Worm (Caenorhabditis elegans): Measurements from ENCODE around the gene C18A11.4.

C18A11.4 gene

DNA sequence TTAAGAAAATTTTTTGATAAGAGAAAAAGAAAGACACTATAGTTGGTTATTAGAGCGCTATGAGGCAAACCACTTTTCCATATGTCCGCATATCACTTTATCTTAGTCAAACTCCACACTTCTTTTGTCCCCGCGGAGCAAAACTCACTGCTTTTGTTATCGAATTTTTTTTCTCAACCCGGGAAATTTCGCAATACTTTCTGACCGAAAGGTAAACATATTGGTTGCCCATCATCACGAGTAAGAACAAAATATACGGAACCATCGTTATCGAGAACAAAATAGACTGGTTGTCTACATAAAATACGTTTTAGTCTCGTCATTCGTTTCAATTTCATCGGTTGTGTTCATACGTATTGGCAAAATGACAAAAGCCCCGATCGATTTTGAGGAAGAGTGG is 24.0 kb downstream of the C18A11.4 start, which contains the start of gene C18A11.1 (continued):
- TF ChIP-seq jun-1 (tag; optimal IDR thresholded peaks at IDR 0.05) (no peak), madf-5 (GFP tag; IDR thresholded peaks at IDR 0.05) (no peak), nhr-48 (tag; optimal IDR thresholded peaks at IDR 0.05) (peak; percentile 54), snpc-1.2 (GFP tag; IDR thresholded peaks at IDR 0.05) (no peak), daf-16 (GFP tag; optimal IDR thresholded peaks at IDR 0.05) (peak in 1 of 2 experiments; percentile 28), daf-16 (tag; optimal IDR thresholded peaks at IDR 0.05) (peak; percentile 96), hif-1 (tag; optimal IDR thresholded peaks at IDR 0.05) (no peak), ceh-62 (tag; optimal IDR thresholded peaks at IDR 0.05) (no peak), skn-1 (tag; optimal IDR thresholded peaks at IDR 0.05) (no peak), vab-7 (GFP tag; IDR thresholded peaks at IDR 0.05) (no peak), pqm-1 (tag; optimal IDR thresholded peaks at IDR 0.05) (peak; percentile 29), unc-62 (GFP tag; optimal IDR thresholded peaks at IDR 0.05 in 1 of 2) (peak in 1 of 2 experiments; percentile 22), unc-62 (tag; optimal IDR thresholded peaks at IDR 0.05) (no peak), ceh-20 (GFP tag; IDR thresholded peaks at IDR 0.05) (no peak), dpl-1 (GFP tag; optimal IDR thresholded peaks at IDR 0.05) (no peak), cey-2 (tag; optimal IDR thresholded peaks at IDR 0.05; ENCODE audit: borderline replicate concordance, insufficient read depth) (no peak), ceh-28 (tag; optimal IDR thresholded peaks at IDR 0.05) (peak; percentile 11), dmd-8 (GFP tag; IDR thresholded peaks at IDR 0.05) (no peak), mdt-29 (GFP tag; IDR thresholded peaks at IDR 0.05) (no peak), mdl-1 (tag; optimal IDR thresholded peaks at IDR 0.05) (peak in 1 of 2 experiments; percentile 13), Y105C5A.15 (GFP tag; IDR thresholded peaks at IDR 0.05) (no peak)

ce11 chrX:8074527-8074926 is 29.2 kb downstream of the C18A11.4 start:
- TF ChIP-seq nhr-41 (GFP tag; IDR thresholded peaks at IDR 0.05) (no peak), ZK337.2 (GFP tag; IDR thresholded peaks at IDR 0.05) (no peak), snpc-4 (tag; optimal IDR thresholded peaks at IDR 0.05) (no peak), fkh-10 (GFP tag; optimal IDR thresholded peaks at IDR 0.05) (no peak), F10B5.3 (tag; optimal IDR thresholded peaks at IDR 0.05) (no peak), ceh-32 (tag; optimal IDR thresholded peaks at IDR 0.05; ENCODE audit: poor library complexity) (no peak), F26F4.8 (GFP tag; conservative IDR thresholded peaks at IDR 0.05) (no peak), cey-2 (tag; optimal IDR thresholded peaks at IDR 0.05; ENCODE audit: borderline replicate concordance, insufficient read depth) (no peak), ceh-62 (tag; optimal IDR thresholded peaks at IDR 0.05) (no peak), nhr-102 (tag; optimal IDR thresholded peaks at IDR 0.05) (no peak), ceh-20 (GFP tag; IDR thresholded peaks at IDR 0.05) (peak; percentile 72; the same call in 1 of the 2 replicates), hlh-30 (tag; optimal IDR thresholded peaks at IDR 0.05; ENCODE audit: insufficient read depth) (no peak), madf-5 (GFP tag; IDR thresholded peaks at IDR 0.05) (no peak), lin-1 (GFP tag; IDR thresholded peaks at IDR 0.05) (no peak), nhr-28 (tag; optimal IDR thresholded peaks at IDR 0.05) (peak; percentile 55), sdz-12 (GFP tag; optimal IDR thresholded peaks at IDR 0.05) (no peak), daf-8 (GFP tag; IDR thresholded peaks at IDR 0.05) (no peak), lsy-2 (tag; optimal IDR thresholded peaks at IDR 0.05) (no peak), egl-27 (tag; optimal IDR thresholded peaks at IDR 0.05) (no peak), ceh-44 (GFP tag; IDR thresholded peaks at IDR 0.05) (no peak), mdl-1 (tag; optimal IDR thresholded peaks at IDR 0.05) (no peak), dmd-6 (GFP tag; IDR thresholded peaks at IDR 0.05) (peak; percentile 81), dmd-9 (GFP tag; IDR thresholded peaks at IDR 0.05) (no peak), D1046.2 (GFP tag; IDR thresholded peaks at IDR 0.05) (no peak), ceh-82 (tag; optimal IDR thresholded peaks at IDR 0.05) (no peak), lin-29 (GFP tag; IDR thresholded peaks at IDR 0.05) (no peak), lin-39 (tag; optimal IDR thresholded peaks at IDR 0.05) (no peak), T20F7.1 (GFP tag; optimal IDR thresholded peaks at IDR 0.05) (no peak), arid-1 (GFP tag; conservative IDR thresholded peaks at IDR 0.05) (no peak), fos-1 (tag; optimal IDR thresholded peaks at IDR 0.05) (no peak), zip-11 (GFP tag; IDR thresholded peaks at IDR 0.05) (no peak), madf-9 (GFP tag; conservative IDR thresholded peaks at IDR 0.05) (no peak), spr-3 (GFP tag; optimal IDR thresholded peaks at IDR 0.05) (no peak), Y48G9A.11 (GFP tag; IDR thresholded peaks at IDR 0.05) (no peak), unc-39 (tag; optimal IDR thresholded peaks at IDR 0.05) (no peak)

Data from whole organism, L4 larva.